Fruit fly (Drosophila melanogaster): ENCODE results near the gene SecS.

- TF ChIP-seq CG14655 (GFP tag; optimal IDR thresholded peaks at IDR 0.05) (no peak), CG12605 (GFP tag; IDR thresholded peaks at IDR 0.05) (no peak), CG10348 (GFP tag; IDR thresholded peaks at IDR 0.05) (no peak), Snoo (tag; optimal IDR thresholded peaks at IDR 0.05) (no peak), gl (tag; optimal IDR thresholded peaks at IDR 0.05) (no peak), CG17806 (tag; optimal IDR thresholded peaks at IDR 0.05) (no peak), Pif1B (GFP tag; optimal IDR thresholded peaks at IDR 0.05) (no peak), CG34367 (tag; optimal IDR thresholded peaks at IDR 0.05) (no peak), rn (GFP tag; IDR thresholded peaks at IDR 0.05) (no peak), CG4496 (GFP tag; IDR thresholded peaks at IDR 0.05) (no peak), CG8159 (tag; optimal IDR thresholded peaks at IDR 0.05) (no peak), Pif1A (GFP tag; optimal IDR thresholded peaks at IDR 0.05) (no peak)
Measured at dm6 chr3R:5611733-5612132, 10.5 kb downstream of the SecS start.

Data from whole organism, pupa.